Worm (Caenorhabditis elegans): ENCODE data around the gene Y55F3AM.21.

DNA sequence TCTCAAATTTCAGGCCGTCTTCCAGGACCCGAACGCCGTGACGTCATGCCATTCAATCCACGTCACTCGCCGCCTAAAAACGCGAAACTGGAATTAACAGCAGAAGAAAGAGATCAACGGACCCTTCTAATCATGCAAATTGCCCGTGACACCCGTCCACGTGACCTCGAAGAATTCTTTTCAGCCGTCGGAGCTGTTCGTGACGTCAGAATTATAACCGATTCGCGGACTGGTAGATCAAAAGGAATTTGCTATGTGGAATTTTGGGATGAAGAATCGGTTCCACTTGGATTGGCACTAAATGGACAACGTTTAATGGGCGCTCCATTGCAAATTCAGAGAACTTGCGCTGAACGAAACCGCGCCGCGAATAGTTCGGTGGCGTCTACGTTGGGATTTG is 36.1 kb downstream of the Y55F3AM.21 start:
- no peak for TF ChIP-seq nhr-25 (tag; optimal IDR thresholded peaks at IDR 0.05; ENCODE audit: borderline replicate concordance, insufficient read depth)
- TF ChIP-seq arid-1 (GFP tag; conservative IDR thresholded peaks at IDR 0.05): no peak
- no peak for TF ChIP-seq egl-27 (tag; optimal IDR thresholded peaks at IDR 0.05)

Data from whole organism, L4 larva.